Fruit fly (Drosophila melanogaster) whole organism, embryonic: ENCODE measurements around the gene CG5805.

Experiments
- ATbp ChIP-seq: fragments of 200-800 bp; sonication (Bioruptor generic); optimal IDR thresholded peaks from 2 replicates; lab custom pipeline; 2017; ENCODE audit warnings: missing biosample characterization, mild to moderate bottlenecking, missing genetic modification characterization, missing genetic modification reagents
- Adf1 ChIP-seq: fragments of 200-800 bp; sonication (Bioruptor generic); IDR thresholded peaks from 2 replicates; pipeline ENCODE4 v1.3.6; 2022; ENCODE audit warnings: missing biosample characterization, missing genetic modification characterization
- Antp ChIP-seq: fragments of 200-800 bp; sonication (Bioruptor generic); optimal IDR thresholded peaks from 3 replicates; lab custom pipeline; 2016; ENCODE audit warnings: missing biosample characterization, missing genetic modification characterization
- Atf-2 ChIP-seq: fragments of 200-800 bp; sonication (Bioruptor generic); optimal IDR thresholded peaks from 2 replicates; lab custom pipeline; 2016; ENCODE audit warnings: missing biosample characterization, missing genetic modification characterization
- CG10543 ChIP-seq: fragments of 200-800 bp; sonication (Bioruptor generic); optimal IDR thresholded peaks from 3 replicates; lab custom pipeline; 2017; ENCODE audit warnings: missing biosample characterization, mild to moderate bottlenecking, missing genetic modification characterization, moderate library complexity
- CG11398 ChIP-seq: fragments of 200-800 bp; sonication (Bioruptor generic); optimal IDR thresholded peaks from 2 replicates; lab custom pipeline; 2016; ENCODE audit warnings: missing biosample characterization, missing genetic modification characterization
- CG12104 ChIP-seq: fragments of 200-800 bp; sonication (Bioruptor generic); optimal IDR thresholded peaks from 3 replicates; lab custom pipeline; 2016; ENCODE audit warnings: missing biosample characterization, missing genetic modification characterization
- CG12769 ChIP-seq: fragments of 200-800 bp; sonication (Bioruptor generic); optimal IDR thresholded peaks from 2 replicates; lab custom pipeline; 2019; ENCODE audit warnings: missing biosample characterization, mild to moderate bottlenecking, missing genetic modification characterization, moderate library complexity
- CG17802 ChIP-seq: fragments of 200-800 bp; sonication (Bioruptor generic); optimal IDR thresholded peaks from 2 replicates; lab custom pipeline; 2018; ENCODE audit warnings: missing biosample characterization, mild to moderate bottlenecking, missing genetic modification characterization, moderate library complexity
- CG18764 ChIP-seq: fragments of 200-800 bp; sonication (Bioruptor generic); optimal IDR thresholded peaks from 3 replicates; lab custom pipeline; 2016; ENCODE audit warnings: missing biosample characterization, missing genetic modification characterization
- CG2889 ChIP-seq: fragments of 200-800 bp; sonication (Bioruptor generic); IDR thresholded peaks from 3 replicates; pipeline ENCODE4 v1.3.6; 2022; ENCODE audit warnings: missing biosample characterization, missing genetic modification characterization
- CG30403 ChIP-seq: fragments of 200-800 bp; sonication (Bioruptor generic); optimal IDR thresholded peaks from 3 replicates; lab custom pipeline; 2016; ENCODE audit warnings: missing biosample characterization, missing genetic modification characterization
- CG3281 ChIP-seq: fragments of 200-800 bp; sonication (Bioruptor generic); optimal IDR thresholded peaks from 3 replicates; lab custom pipeline; 2017; ENCODE audit warnings: missing biosample characterization, mild to moderate bottlenecking, missing genetic modification characterization
- CG42726 ChIP-seq: fragments of 200-800 bp; sonication (Bioruptor generic); IDR thresholded peaks from 2 replicates; pipeline ENCODE4 v1.3.6; 2022; ENCODE audit warnings: missing biosample characterization, missing genetic modification characterization; ENCODE audit not compliant: partially characterized antibody
- CG43689 ChIP-seq: fragments of 200-800 bp; sonication (Bioruptor generic); IDR thresholded peaks from 2 replicates; pipeline ENCODE4 v1.3.6; 2022; ENCODE audit warnings: missing biosample characterization, missing genetic modification characterization
- CG4424 ChIP-seq: fragments of 200-800 bp; sonication (Bioruptor generic); optimal IDR thresholded peaks from 3 replicates; lab custom pipeline; 2016; ENCODE audit warnings: missing biosample characterization, missing genetic modification characterization
- CG6791 ChIP-seq: fragments of 200-800 bp; sonication (Bioruptor generic); IDR thresholded peaks from 3 replicates; pipeline ENCODE4 v1.3.6; 2022; ENCODE audit warnings: missing biosample characterization, missing genetic modification characterization; ENCODE audit not compliant: partially characterized antibody
- CG7357 ChIP-seq: fragments of 200-800 bp; sonication (Bioruptor generic); IDR thresholded peaks from 3 replicates; pipeline ENCODE4 v1.3.6; 2022; ENCODE audit warnings: missing biosample characterization, missing genetic modification characterization
- CG7928 ChIP-seq: fragments of 200-800 bp; sonication (Bioruptor generic); optimal IDR thresholded peaks from 2 replicates; lab custom pipeline; 2017; ENCODE audit warnings: missing biosample characterization, mild to moderate bottlenecking, missing genetic modification characterization
- CG8359 ChIP-seq: fragments of 200-800 bp; sonication (Bioruptor generic); optimal IDR thresholded peaks from 2 replicates; lab custom pipeline; 2017; ENCODE audit warnings: missing biosample characterization, mild to moderate bottlenecking, missing genetic modification characterization, borderline replicate concordance
- CG9609 ChIP-seq: fragments of 200-800 bp; sonication (Bioruptor generic); optimal IDR thresholded peaks from 3 replicates; lab custom pipeline; 2016; ENCODE audit warnings: missing biosample characterization, missing genetic modification characterization
- Dip2 ChIP-seq: fragments of 200-800 bp; sonication (Bioruptor generic); IDR thresholded peaks from 2 replicates; pipeline ENCODE4 v1.3.6; 2022; ENCODE audit warnings: missing biosample characterization, missing genetic modification characterization
- E2f1 ChIP-seq: fragments of 200-800 bp; sonication (Bioruptor generic); IDR thresholded peaks from 2 replicates; pipeline ENCODE4 v1.3.6; 2022; ENCODE audit warnings: missing biosample characterization, missing genetic modification characterization
- Fer1 ChIP-seq: fragments of 200-800 bp; sonication (Bioruptor generic); optimal IDR thresholded peaks from 2 replicates; lab custom pipeline; 2017; ENCODE audit warnings: missing biosample characterization, mild to moderate bottlenecking, missing genetic modification characterization
- Gug ChIP-seq: fragments of 200-800 bp; sonication (Bioruptor generic); IDR thresholded peaks from 4 replicates; pipeline ENCODE4 v1.3.6; 2022; ENCODE audit warnings: missing biosample characterization, missing genetic modification characterization
- H2.0 ChIP-seq: fragments of 200-800 bp; sonication (Bioruptor generic); IDR thresholded peaks from 2 replicates; pipeline ENCODE4 v1.3.6; 2022; ENCODE audit warnings: missing biosample characterization, missing genetic modification characterization
- HLH4C ChIP-seq: fragments of 200-800 bp; sonication (Bioruptor generic); IDR thresholded peaks from 3 replicates; pipeline ENCODE4 v1.3.6; 2022; ENCODE audit warnings: missing biosample characterization, missing genetic modification characterization; ENCODE audit not compliant: partially characterized antibody
- HmgD ChIP-seq: fragments of 200-800 bp; sonication (Bioruptor generic); optimal IDR thresholded peaks from 3 replicates; lab custom pipeline; 2016; ENCODE audit warnings: missing biosample characterization, missing genetic modification characterization
- Hmr ChIP-seq: fragments of 200-800 bp; sonication (Bioruptor generic); optimal IDR thresholded peaks from 3 replicates; lab custom pipeline; 2017; ENCODE audit warnings: mild to moderate bottlenecking, missing biosample characterization, missing genetic modification reagents, missing genetic modification characterization
- Hr3 ChIP-seq: fragments of 200-800 bp; sonication (Bioruptor generic); optimal IDR thresholded peaks from 3 replicates; lab custom pipeline; 2016; ENCODE audit warnings: missing biosample characterization, missing genetic modification characterization
- Hr78 ChIP-seq, 2 experiments: fragments of 200-800 bp in 1 of 2; fragments of >200 bp in 1 of 2; sonication (Bioruptor generic) in 1 of 2; optimal IDR thresholded peaks; 2 replicates each; lab custom pipeline; 2017 to 2019; ENCODE audit warnings: missing biosample characterization in 2 of 2, missing genetic modification characterization in 2 of 2, mild to moderate bottlenecking in 1 of 2, moderate library complexity in 1 of 2
- Max ChIP-seq: fragments of 200-800 bp; sonication (Bioruptor generic); optimal IDR thresholded peaks from 2 replicates; lab custom pipeline; 2016; ENCODE audit warnings: missing biosample characterization, mild to moderate bottlenecking, missing genetic modification characterization
- Six4 ChIP-seq: fragments of 200-800 bp; sonication (Bioruptor generic); optimal IDR thresholded peaks from 2 replicates; lab custom pipeline; 2016; ENCODE audit warnings: missing biosample characterization, missing genetic modification characterization
- Stat92E ChIP-seq, 3 experiments: fragments of >200 bp in 2 of 3; fragments of 200-800 bp in 1 of 3; sonication (Bioruptor generic) in 1 of 3; optimal IDR thresholded peaks; 2 replicates each; lab custom pipeline; 2017 to 2019; ENCODE audit warnings: missing biosample characterization in 3 of 3, missing genetic modification characterization in 3 of 3, mild to moderate bottlenecking in 1 of 3, moderate library complexity in 1 of 3
- Vsx1 ChIP-seq: fragments of 200-800 bp; sonication (Bioruptor generic); optimal IDR thresholded peaks from 2 replicates; lab custom pipeline; 2017; ENCODE audit warnings: missing biosample characterization, mild to moderate bottlenecking, missing genetic modification characterization, missing genetic modification reagents
- az2 ChIP-seq: fragments of 200-800 bp; sonication (Bioruptor generic); optimal IDR thresholded peaks from 3 replicates; lab custom pipeline; 2016; ENCODE audit warnings: missing biosample characterization, missing genetic modification characterization
- bcd ChIP-seq: fragments of 200-800 bp; sonication (Bioruptor generic); optimal IDR thresholded peaks from 2 replicates; lab custom pipeline; 2017; ENCODE audit warnings: missing biosample characterization, mild to moderate bottlenecking, missing genetic modification characterization
- esg ChIP-seq: fragments of 200-800 bp; sonication (Bioruptor generic); conservative IDR thresholded peaks from 2 replicates; pipeline ENCODE4 v1.3.6; 2022; ENCODE audit warnings: missing biosample characterization, missing genetic modification characterization
- fd64A ChIP-seq: fragments of 200-800 bp; sonication (Bioruptor generic); optimal IDR thresholded peaks from 3 replicates; lab custom pipeline; 2018; ENCODE audit warnings: missing biosample characterization, mild to moderate bottlenecking, missing genetic modification characterization
- fru ChIP-seq: fragments of >200 bp; optimal IDR thresholded peaks from 2 replicates; lab custom pipeline; 2017
- hkb ChIP-seq, 2 experiments: fragments of 200-800 bp in 1 of 2; fragments of >200 bp in 1 of 2; sonication (Bioruptor generic) in 1 of 2; IDR thresholded peaks in 1 of 2; optimal IDR thresholded peaks in 1 of 2; 2 replicates each; pipeline versions ENCODE4 v1.3.6 to Lab custom; 2017 to 2022; ENCODE audit warnings: missing biosample characterization in 1 of 2, missing genetic modification characterization in 1 of 2
- lola ChIP-seq, 3 experiments: fragments of >200 bp in 2 of 3; fragments of 200-800 bp in 1 of 3; sonication (Bioruptor generic) in 1 of 3; optimal IDR thresholded peaks; 2 replicates each; lab custom pipeline; 2017 to 2019; ENCODE audit warnings: missing biosample characterization in 3 of 3, missing genetic modification characterization in 3 of 3, mild to moderate bottlenecking in 1 of 3, moderate library complexity in 1 of 3
- peb ChIP-seq: fragments of 200-800 bp; sonication (Bioruptor generic); IDR thresholded peaks from 2 replicates; pipeline ENCODE4 v1.3.6; 2022; ENCODE audit warnings: missing biosample characterization, missing genetic modification characterization
- sima ChIP-seq: fragments of 200-800 bp; sonication (Bioruptor generic); optimal IDR thresholded peaks from 2 replicates; lab custom pipeline; 2016; ENCODE audit warnings: missing biosample characterization, missing genetic modification characterization
- tll ChIP-seq, 2 experiments: fragments of 200-800 bp in 1 of 2; fragments of >200 bp in 1 of 2; sonication (Bioruptor generic) in 1 of 2; optimal IDR thresholded peaks; 2 replicates each; lab custom pipeline; 2017 to 2019; ENCODE audit warnings: missing biosample characterization in 2 of 2, missing genetic modification characterization in 2 of 2, mild to moderate bottlenecking in 1 of 2, moderate library complexity in 1 of 2
- trh ChIP-seq: fragments of 200-800 bp; sonication (Bioruptor generic); optimal IDR thresholded peaks from 2 replicates; lab custom pipeline; 2016; ENCODE audit warnings: missing biosample characterization, missing genetic modification characterization
- twi ChIP-seq: fragments of 200-800 bp; optimal IDR thresholded peaks from 2 replicates; lab custom pipeline; 2019; ENCODE audit warnings: missing biosample characterization, mild to moderate bottlenecking, missing genetic modification characterization, moderate library complexity
- wek ChIP-seq: fragments of 200-800 bp; sonication (Bioruptor generic); optimal IDR thresholded peaks from 3 replicates; lab custom pipeline; 2018; ENCODE audit warnings: missing biosample characterization, mild to moderate bottlenecking, missing genetic modification characterization, moderate library complexity
- zfh1 ChIP-seq: fragments of 200-800 bp; sonication (Bioruptor generic); IDR thresholded peaks from 3 replicates; pipeline ENCODE4 v1.3.6; 2022; ENCODE audit warnings: missing biosample characterization, missing genetic modification characterization

CG5805 gene

DNA sequence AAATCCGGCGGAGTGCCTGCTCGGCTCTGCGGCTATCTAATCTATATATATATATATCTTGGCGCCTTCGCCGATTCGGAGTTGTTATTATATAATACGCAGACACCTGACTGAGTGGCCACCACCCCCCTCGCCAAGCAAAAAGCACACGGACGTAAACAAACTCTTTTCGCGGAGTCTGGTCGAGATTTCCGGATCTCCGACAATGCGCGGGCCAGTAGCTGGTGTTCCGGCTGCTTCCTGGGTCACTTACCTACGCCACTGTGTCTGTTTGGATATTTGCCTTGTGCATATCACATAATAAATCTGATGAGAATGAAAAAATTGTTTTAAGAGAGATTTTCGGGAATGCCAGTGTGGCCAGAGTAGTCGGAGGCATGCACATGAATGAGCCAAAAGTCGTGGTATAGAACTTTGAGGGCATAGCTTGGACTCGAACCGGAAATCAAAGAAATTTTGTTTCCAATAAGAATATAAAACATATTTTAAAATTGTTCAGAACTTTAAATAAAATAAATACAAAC is at the start of gene CG5805 (continued):
- TF ChIP-seq CG7928 (GFP tag; lab: Kevin White, UChicago) (peak; percentile 57), wek (peak; percentile 58), Max (GFP tag; lab: Kevin White, UChicago) (peak; percentile 85), az2 (GFP tag; lab: Kevin White, UChicago) (peak; percentile 69), CG17802 (tag; lab: Kevin White, UChicago) (peak; percentile 82), CG30403 (GFP tag; lab: Kevin White, UChicago) (peak; percentile 67), CG42726 (GFP tag; lab: Robert Waterston, UW) (no peak), CG11398 (peak; percentile 73), CG9609 (GFP tag; lab: Kevin White, UChicago) (peak; percentile 73), Vsx1 (peak; percentile 77), Hmr (GFP tag; lab: Kevin White, UChicago) (peak; percentile 94), fd64A (GFP tag; lab: Kevin White, UChicago) (peak; percentile 73), sima (GFP tag; lab: Kevin White, UChicago) (peak; percentile 7), H2.0 (peak; percentile 82), fru (lab: Kevin White, UChicago) (no peak), HLH4C (GFP tag; lab: Robert Waterston, UW) (no peak), trh (GFP tag; lab: Kevin White, UChicago) (peak; percentile 83), lola (GFP tag; optimal IDR thresholded peaks at IDR 0.05; lab: Kevin White, UChicago) (no peak), Stat92E (GFP tag; optimal IDR thresholded peaks at IDR 0.05; lab: Kevin White, UChicago) (peak in 1 of 3 experiments; percentile 40), Gug (no peak), zfh1 (GFP tag; lab: Robert Waterston, UW) (peak; percentile 85), Antp (GFP tag; lab: Kevin White, UChicago) (peak; percentile 21), Fer1 (peak; percentile 91), tll (GFP tag; optimal IDR thresholded peaks at IDR 0.05; lab: Kevin White, UChicago) (peak in 1 of 2 experiments; percentile 23), CG6791 (GFP tag; lab: Robert Waterston, UW) (peak; percentile 43; the same call in 2 of the 3 replicates), CG12104 (GFP tag; lab: Kevin White, UChicago) (peak; percentile 88), peb (peak; percentile 50), ATbp (GFP tag; lab: Kevin White, UChicago) (peak; percentile 70), Adf1 (peak; percentile 56; the same call in 1 of the 2 replicates), hkb (optimal IDR thresholded peaks at IDR 0.05; lab: Kevin White, UChicago) (no peak), hkb (GFP tag; IDR thresholded peaks at IDR 0.05; lab: Robert Waterston, UW) (peak; percentile 81), Hr78 (GFP tag; optimal IDR thresholded peaks at IDR 0.05; lab: Kevin White, UChicago) (peak in 1 of 2 experiments; percentile 82), CG43689 (peak; percentile 76), esg (no peak), Dip2 (GFP tag; lab: Robert Waterston, UW) (no peak), CG12769 (peak; percentile 96), bcd (GFP tag; lab: Kevin White, UChicago) (peak; percentile 95), CG18764 (peak; percentile 75), CG3281 (peak; percentile 92), HmgD (GFP tag; lab: Kevin White, UChicago) (peak; percentile 69), CG8359 (GFP tag; lab: Kevin White, UChicago) (peak; percentile 79), CG4424 (GFP tag; lab: Kevin White, UChicago) (peak; percentile 85), Hr3 (peak; percentile 58), twi (tag; lab: Kevin White, UChicago) (no peak), CG2889 (peak; percentile 67), CG7357 (GFP tag; lab: Robert Waterston, UW) (peak; percentile 63; the same call in 2 of the 3 replicates), CG10543 (GFP tag; lab: Kevin White, UChicago) (peak; percentile 86), Atf-2 (GFP tag; lab: Kevin White, UChicago) (peak; percentile 56), E2f1 (GFP tag; lab: Robert Waterston, UW) (peak; percentile 62), Six4 (GFP tag; lab: Kevin White, UChicago) (peak; percentile 59)
